Worm (Caenorhabditis elegans) whole organism, midembryonic: ENCODE measurements around the gene F35F10.13.

Experiments used
- T22C8.4 ChIP-seq: fragments of 200-800 bp; sonication (Bioruptor generic); IDR thresholded peaks from 2 replicates; pipeline ENCODE4 v1.3.6; 2022; ENCODE audit warnings: missing genetic modification characterization, missing compliant biosample characterization
- flt-1 ChIP-seq: fragments of 200-800 bp; sonication (Bioruptor generic); IDR thresholded peaks from 2 replicates; pipeline ENCODE4 v1.3.6; 2022; ENCODE audit warnings: missing genetic modification characterization, missing compliant biosample characterization
- ref-1 ChIP-seq: fragments of 200-800 bp; sonication (Bioruptor generic); conservative IDR thresholded peaks from 2 replicates; pipeline ENCODE4 v1.3.6; 2022; ENCODE audit warnings: missing genetic modification reagents, missing genetic modification characterization, missing compliant biosample characterization
- tab-1 ChIP-seq: fragments of 200-800 bp; sonication (Bioruptor generic); IDR thresholded peaks from 2 replicates; pipeline ENCODE4 v1.3.6; 2022; ENCODE audit warnings: missing genetic modification characterization, missing compliant biosample characterization
- ztf-23 ChIP-seq: fragments of 200-800 bp; sonication (Bioruptor generic); IDR thresholded peaks from 2 replicates; pipeline ENCODE4 v1.3.6; 2022; ENCODE audit warnings: missing genetic modification reagents, missing genetic modification characterization, missing compliant biosample characterization
- ztf-29 ChIP-seq: fragments of 200-800 bp; sonication (Bioruptor generic); IDR thresholded peaks from 2 replicates; pipeline ENCODE4 v1.3.6; 2022; ENCODE audit warnings: missing genetic modification reagents, missing genetic modification characterization, missing compliant biosample characterization

DNA sequence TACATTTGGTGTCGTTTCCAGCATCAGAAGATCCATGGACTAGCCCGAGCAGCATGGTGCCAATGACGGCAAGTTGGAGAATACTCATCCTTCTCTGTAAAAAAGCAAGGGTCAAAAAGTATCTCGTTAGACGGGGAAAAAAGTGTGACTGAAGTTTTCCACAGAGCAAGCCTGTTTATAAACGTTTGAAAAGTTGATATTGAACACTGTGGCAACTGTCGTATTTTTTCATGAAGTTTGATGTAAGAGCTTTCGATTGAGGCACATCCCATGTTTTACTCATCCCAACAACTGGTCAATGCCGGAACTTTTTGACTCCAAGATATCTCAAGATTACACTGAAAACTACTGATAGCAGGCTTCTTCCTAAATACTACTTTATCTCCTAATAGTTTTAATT lies at the start of gene F35F10.13:
- no peak for TF ChIP-seq ref-1 (GFP tag; lab: Robert Waterston, UW)
- no peak for TF ChIP-seq flt-1
- no peak for TF ChIP-seq tab-1 (GFP tag; lab: Robert Waterston, UW)
- TF ChIP-seq ztf-29 (GFP tag; lab: Robert Waterston, UW): no peak
- TF ChIP-seq ztf-23 (GFP tag; lab: Robert Waterston, UW): no peak
- TF ChIP-seq T22C8.4 (GFP tag; lab: Robert Waterston, UW): no peak
